Worm (Caenorhabditis elegans) whole organism, dauer: ENCODE data around the gene Y22D7AL.3.

Experiments used
- unc-62 ChIP-seq: sonication (generic microtip); optimal IDR thresholded peaks from 2 replicates; lab custom pipeline; 2017; ENCODE audit warnings: missing biosample characterization, missing genetic modification reagents, missing genetic modification characterization

Y22D7AL.3 gene

ce11 chrIII:1619442-1619841 is 21.8 kb upstream of the Y22D7AL.3 start, which contains the start of gene hsp-60:
TSS of gene hsp-60 (plus strand) at chrIII:1619742.
- TF ChIP-seq unc-62 (GFP tag; lab: Kevin White, UChicago): no peak

- no peak for TF ChIP-seq unc-62 (GFP tag; lab: Kevin White, UChicago)
These were observed 21.4 kb upstream of the Y22D7AL.3 start for ce11 chrIII:1619890-1620289.

ce11 chrIII:1621330-1621729 is 19.9 kb upstream of the Y22D7AL.3 start:
- TF ChIP-seq unc-62 (GFP tag; lab: Kevin White, UChicago): no peak

- no peak for TF ChIP-seq unc-62 (GFP tag; lab: Kevin White, UChicago)
These were observed 18.9 kb upstream of the Y22D7AL.3 start for ce11 chrIII:1622329-1622728.

ce11 chrIII:1625660-1626275 is 15.5 kb upstream of the Y22D7AL.3 start:
- TF ChIP-seq unc-62 (GFP tag; lab: Kevin White, UChicago): no peak

- no peak for TF ChIP-seq unc-62 (GFP tag; lab: Kevin White, UChicago)
These were observed 14.7 kb upstream of the Y22D7AL.3 start, which contains the start of gene Y22D7AL.4 for ce11 chrIII:1626524-1626923. TSS of gene Y22D7AL.4 (plus strand) at chrIII:1626632.

ce11 chrIII:1634270-1634669 is 7.0 kb upstream of the Y22D7AL.3 start, which contains the start of gene Y22D7AL.11:
TSS of gene Y22D7AL.11 (minus strand) at chrIII:1634370.
- TF ChIP-seq unc-62 (GFP tag; lab: Kevin White, UChicago): no peak

ce11 chrIII:1638345-1638744 is 2.9 kb upstream of the Y22D7AL.3 start:
- no peak for TF ChIP-seq unc-62 (GFP tag; lab: Kevin White, UChicago)

ce11 chrIII:1652181-1652580 is 10.9 kb downstream of the Y22D7AL.3 start, which contains the start of gene Y22D7AL.1:
TSS of gene Y22D7AL.1 (plus strand) at chrIII:1652481.
- no peak for TF ChIP-seq unc-62 (GFP tag; lab: Kevin White, UChicago)

ce11 chrIII:1652925-1653324 is 11.7 kb downstream of the Y22D7AL.3 start:
- TF ChIP-seq unc-62 (GFP tag; lab: Kevin White, UChicago): no peak

ce11 chrIII:1657380-1657779 is 16.1 kb downstream of the Y22D7AL.3 start, which contains the start of gene cht-4:
TSS of gene cht-4 (minus strand) at chrIII:1657480.
- TF ChIP-seq unc-62 (GFP tag; lab: Kevin White, UChicago): no peak

- no peak for TF ChIP-seq unc-62 (GFP tag; lab: Kevin White, UChicago)
These were observed 18.5 kb downstream of the Y22D7AL.3 start, which contains the start of gene Y22D7AL.15 for ce11 chrIII:1659763-1660162. TSS of gene Y22D7AL.15 (minus strand) at chrIII:1659863.

ce11 chrIII:1661031-1661430 is 19.8 kb downstream of the Y22D7AL.3 start:
- TF ChIP-seq unc-62 (GFP tag; lab: Kevin White, UChicago): no peak

- no peak for TF ChIP-seq unc-62 (GFP tag; lab: Kevin White, UChicago)
These were observed 21.1 kb downstream of the Y22D7AL.3 start for ce11 chrIII:1662405-1662804.

- no peak for TF ChIP-seq unc-62 (GFP tag; lab: Kevin White, UChicago)
These were observed 21.8 kb downstream of the Y22D7AL.3 start for ce11 chrIII:1663056-1663455.

ce11 chrIII:1664761-1665266 is 23.6 kb downstream of the Y22D7AL.3 start, which contains the start of gene Y22D7AL.16:
TSS of gene Y22D7AL.16 (minus strand) at chrIII:1665216.
- TF ChIP-seq unc-62 (GFP tag; lab: Kevin White, UChicago): no peak

- TF ChIP-seq unc-62 (GFP tag; lab: Kevin White, UChicago): no peak
These were observed 24.1 kb downstream of the Y22D7AL.3 start for ce11 chrIII:1665373-1665772.
